Worm (Caenorhabditis elegans) whole organism, L4 larva: ENCODE results near the gene gcst-1.

Experiments
- F26F4.8 ChIP-seq: fragments of 200-800 bp; sonication (Bioruptor generic); conservative IDR thresholded peaks from 2 replicates; pipeline ENCODE4 v1.3.6; 2022; ENCODE audit warnings: missing genetic modification characterization, missing compliant biosample characterization
- F37D6.2 ChIP-seq: sonication (generic microtip); optimal IDR thresholded peaks from 2 replicates; lab custom pipeline; 2016; ENCODE audit warnings: mild to moderate bottlenecking, missing genetic modification characterization, missing compliant biosample characterization
- F49E8.2 ChIP-seq: sonication (generic microtip); optimal IDR thresholded peaks from 2 replicates; lab custom pipeline; 2016; ENCODE audit warnings: missing compliant biosample characterization, mild to moderate bottlenecking, missing genetic modification characterization, borderline replicate concordance
- R02D3.7 ChIP-seq: fragments of 150-350 bp; sonication (generic microtip); optimal IDR thresholded peaks from 3 replicates; lab custom pipeline; 2014; ENCODE audit warnings: missing biosample characterization, missing genetic modification characterization
- T20F7.1 ChIP-seq: fragments of 200-800 bp; sonication (Bioruptor generic); optimal IDR thresholded peaks from 2 replicates; lab custom pipeline; 2018; ENCODE audit warnings: mild to moderate bottlenecking, missing genetic modification characterization, missing compliant biosample characterization
- Y105C5A.15 ChIP-seq: fragments of 200-800 bp; sonication (Bioruptor generic); IDR thresholded peaks from 2 replicates; pipeline ENCODE4 v1.3.6; 2022; ENCODE audit warnings: missing genetic modification characterization, missing compliant biosample characterization
- Y48G9A.11 ChIP-seq: fragments of 200-800 bp; sonication (Bioruptor generic); IDR thresholded peaks from 2 replicates; pipeline ENCODE4 v1.3.6; 2022; ENCODE audit warnings: missing genetic modification reagents, missing genetic modification characterization, missing compliant biosample characterization
- Y5F2A.4 ChIP-seq: fragments of 200-800 bp; sonication (Bioruptor generic); optimal IDR thresholded peaks from 2 replicates; lab custom pipeline; 2018; ENCODE audit warnings: mild to moderate bottlenecking, missing genetic modification characterization, missing compliant biosample characterization
- Y75B8A.6 ChIP-seq: fragments of 200-800 bp; sonication (Bioruptor generic); IDR thresholded peaks from 2 replicates; pipeline ENCODE4 v1.3.6; 2022; ENCODE audit warnings: missing genetic modification reagents, missing genetic modification characterization, missing compliant biosample characterization
- ZK337.2 ChIP-seq: fragments of 200-800 bp; sonication (Bioruptor generic); IDR thresholded peaks from 2 replicates; pipeline ENCODE4 v1.3.6; 2022; ENCODE audit warnings: missing genetic modification reagents, missing genetic modification characterization, missing compliant biosample characterization
- ZK546.5 ChIP-seq, 2 experiments: sonication (generic microtip); optimal IDR thresholded peaks; 2 replicates each; lab custom pipeline; 2017; ENCODE audit warnings: missing biosample characterization in 2 of 2, missing genetic modification characterization in 2 of 2
- aly-2 ChIP-seq: sonication (generic microtip); optimal IDR thresholded peaks from 2 replicates; lab custom pipeline; 2018; ENCODE audit warnings: missing biosample characterization, missing genetic modification characterization
- attf-4 ChIP-seq: sonication (generic microtip); optimal IDR thresholded peaks from 3 replicates; lab custom pipeline; 2017; ENCODE audit warnings: missing biosample characterization, missing genetic modification characterization
- ceh-28 ChIP-seq: fragments of 150-350 bp; optimal IDR thresholded peaks from 2 replicates; lab custom pipeline; 2014; ENCODE audit warnings: missing biosample characterization, missing genetic modification reagents, missing genetic modification characterization
- ceh-62 ChIP-seq: sonication (generic microtip); optimal IDR thresholded peaks from 2 replicates; lab custom pipeline; 2017; ENCODE audit warnings: missing biosample characterization, missing genetic modification characterization
- ceh-82 ChIP-seq: sonication (generic microtip); optimal IDR thresholded peaks from 2 replicates; lab custom pipeline; 2017; ENCODE audit warnings: missing biosample characterization, missing genetic modification characterization
- ctbp-1 ChIP-seq: fragments of 200-800 bp; sonication (Bioruptor generic); IDR thresholded peaks from 2 replicates; pipeline ENCODE4 v1.3.6; 2022; ENCODE audit warnings: missing genetic modification reagents, missing genetic modification characterization, missing compliant biosample characterization
- daf-12 ChIP-seq: fragments of 150-350 bp; optimal IDR thresholded peaks from 2 replicates; lab custom pipeline; 2014; ENCODE audit warnings: missing biosample characterization, missing genetic modification reagents, missing genetic modification characterization
- daf-16 ChIP-seq, 3 experiments: sonication (generic microtip); optimal IDR thresholded peaks; 2 replicates each; lab custom pipeline; 2016 to 2017; ENCODE audit warnings: missing genetic modification characterization in 3 of 3, missing genetic modification reagents in 3 of 3, mild to moderate bottlenecking in 2 of 3, missing compliant biosample characterization in 2 of 3, missing biosample characterization in 1 of 3, moderate library complexity in 1 of 3
- dpl-1 ChIP-seq: fragments of 150-350 bp; optimal IDR thresholded peaks from 2 replicates; lab custom pipeline; 2014; ENCODE audit warnings: missing biosample characterization, missing genetic modification reagents, missing genetic modification characterization
- dve-1 ChIP-seq: sonication (generic microtip); optimal IDR thresholded peaks from 2 replicates; lab custom pipeline; 2017; ENCODE audit warnings: antibody characterized with exemption, mild to moderate bottlenecking, missing genetic modification characterization, missing compliant biosample characterization; ENCODE audit not compliant: insufficient read depth
- fkh-10 ChIP-seq: fragments of 150-350 bp; optimal IDR thresholded peaks from 2 replicates; lab custom pipeline; 2014; ENCODE audit warnings: missing biosample characterization, missing genetic modification reagents, missing genetic modification characterization
- hif-1 ChIP-seq, 2 experiments: sonication (generic microtip); optimal IDR thresholded peaks; 2 replicates each; lab custom pipeline; 2016 to 2017; ENCODE audit warnings: missing compliant biosample characterization in 2 of 2, missing genetic modification characterization in 2 of 2, missing genetic modification reagents in 2 of 2, missing genotype in 2 of 2, mild to moderate bottlenecking in 1 of 2
- hlh-11 ChIP-seq: fragments of 200-800 bp; sonication (Bioruptor generic); optimal IDR thresholded peaks from 2 replicates; lab custom pipeline; 2018; ENCODE audit warnings: mild to moderate bottlenecking, missing genetic modification characterization, missing compliant biosample characterization
- hlh-30 ChIP-seq: sonication (generic microtip); optimal IDR thresholded peaks from 2 replicates; lab custom pipeline; 2017; ENCODE audit warnings: antibody characterized with exemption, mild to moderate bottlenecking, missing genetic modification characterization, missing compliant biosample characterization; ENCODE audit not compliant: insufficient read depth
- jun-1 ChIP-seq: fragments of 150-350 bp; optimal IDR thresholded peaks from 2 replicates; lab custom pipeline; 2014; ENCODE audit warnings: missing biosample characterization, missing genetic modification reagents, missing genetic modification characterization
- lim-7 ChIP-seq: fragments of 200-800 bp; sonication (Bioruptor generic); IDR thresholded peaks from 2 replicates; pipeline ENCODE4 v1.3.6; 2022; ENCODE audit warnings: missing genetic modification characterization, missing compliant biosample characterization
- lin-15B ChIP-seq: fragments of 150-350 bp; sonication (generic microtip); optimal IDR thresholded peaks from 3 replicates; lab custom pipeline; 2014; ENCODE audit warnings: missing biosample characterization, missing genetic modification characterization
- lin-39 ChIP-seq: fragments of 150-350 bp; optimal IDR thresholded peaks from 2 replicates; lab custom pipeline; 2014; ENCODE audit warnings: missing biosample characterization, missing genetic modification reagents, missing genetic modification characterization
- lsy-2 ChIP-seq, 2 experiments: fragments of 150-350 bp in 1 of 2; sonication (generic microtip) in 1 of 2; optimal IDR thresholded peaks; 2 replicates each; lab custom pipeline; 2014 to 2017; ENCODE audit warnings: missing biosample characterization in 2 of 2, missing genetic modification characterization in 2 of 2
- mdl-1 ChIP-seq, 2 experiments: fragments of 150-350 bp in 1 of 2; sonication (generic microtip) in 1 of 2; optimal IDR thresholded peaks; 2 replicates each; lab custom pipeline; 2014 to 2017; ENCODE audit warnings: missing biosample characterization in 2 of 2, missing genetic modification characterization in 2 of 2
- mdt-29 ChIP-seq: fragments of 200-800 bp; sonication (Bioruptor generic); IDR thresholded peaks from 2 replicates; pipeline ENCODE4 v1.3.6; 2022; ENCODE audit warnings: missing genetic modification reagents, missing genetic modification characterization, missing compliant biosample characterization
- mxl-2 ChIP-seq: fragments of 200-800 bp; sonication (Bioruptor generic); conservative IDR thresholded peaks from 2 replicates; pipeline ENCODE4 v1.3.6; 2022; ENCODE audit warnings: missing genetic modification reagents, missing genetic modification characterization, missing compliant biosample characterization
- nhr-10 ChIP-seq: fragments of 150-350 bp; optimal IDR thresholded peaks from 2 replicates; lab custom pipeline; 2014; ENCODE audit warnings: missing biosample characterization, missing genetic modification characterization
- nhr-102 ChIP-seq: sonication (generic microtip); optimal IDR thresholded peaks from 2 replicates; lab custom pipeline; 2016; ENCODE audit warnings: mild to moderate bottlenecking, missing genetic modification characterization, moderate library complexity, missing compliant biosample characterization
- nhr-11 ChIP-seq: fragments of 150-350 bp; optimal IDR thresholded peaks from 2 replicates; lab custom pipeline; 2014; ENCODE audit warnings: missing biosample characterization, missing genetic modification characterization
- nhr-41 ChIP-seq: fragments of 200-800 bp; sonication (Bioruptor generic); IDR thresholded peaks from 2 replicates; pipeline ENCODE4 v1.3.6; 2022; ENCODE audit warnings: missing genetic modification reagents, missing genetic modification characterization, missing compliant biosample characterization
- nhr-48 ChIP-seq: sonication (generic microtip); optimal IDR thresholded peaks from 2 replicates; lab custom pipeline; 2016; ENCODE audit warnings: mild to moderate bottlenecking, missing genetic modification characterization, missing compliant biosample characterization
- nhr-77 ChIP-seq: fragments of 150-350 bp; optimal IDR thresholded peaks from 2 replicates; lab custom pipeline; 2014; ENCODE audit warnings: missing biosample characterization, missing genetic modification characterization
- pha-4 ChIP-seq, 2 experiments: fragments of 150-350 bp in 1 of 2; fragments of 200-800 bp in 1 of 2; sonication (Bioruptor generic) in 1 of 2; IDR thresholded peaks in 1 of 2; optimal IDR thresholded peaks in 1 of 2; 2 replicates each; pipeline versions ENCODE4 v1.3.6 to Lab custom; 2014 to 2022; ENCODE audit warnings: missing genetic modification characterization in 2 of 2, missing genetic modification reagents in 2 of 2, missing biosample characterization in 1 of 2, missing compliant biosample characterization in 1 of 2
- sdz-12 ChIP-seq: fragments of 200-800 bp; sonication (Bioruptor generic); optimal IDR thresholded peaks from 2 replicates; lab custom pipeline; 2018; ENCODE audit warnings: mild to moderate bottlenecking, missing genetic modification characterization, missing compliant biosample characterization
- snpc-1.2 ChIP-seq: fragments of 200-800 bp; sonication (Bioruptor generic); IDR thresholded peaks from 2 replicates; pipeline ENCODE4 v1.3.6; 2022; ENCODE audit warnings: missing genetic modification reagents, missing genetic modification characterization, missing compliant biosample characterization
- spr-1 ChIP-seq: sonication (generic microtip); optimal IDR thresholded peaks from 2 replicates; lab custom pipeline; 2016; ENCODE audit warnings: mild to moderate bottlenecking, missing genetic modification characterization, missing compliant biosample characterization
- tra-1 ChIP-seq: fragments of 200-800 bp; sonication (Bioruptor generic); IDR thresholded peaks from 2 replicates; pipeline ENCODE4 v1.3.6; 2022; ENCODE audit warnings: missing genetic modification reagents, missing genetic modification characterization, missing compliant biosample characterization
- unc-130 ChIP-seq: sonication (generic microtip); optimal IDR thresholded peaks from 2 replicates; lab custom pipeline; 2016; ENCODE audit warnings: missing genetic modification reagents, missing genetic modification characterization, missing compliant biosample characterization
- unc-39 ChIP-seq: sonication (generic microtip); optimal IDR thresholded peaks from 2 replicates; lab custom pipeline; 2017; ENCODE audit warnings: missing biosample characterization, missing genetic modification characterization
- zfp-2 ChIP-seq: sonication (generic microtip); optimal IDR thresholded peaks from 2 replicates; lab custom pipeline; 2016; ENCODE audit warnings: mild to moderate bottlenecking, missing genetic modification characterization, missing compliant biosample characterization
- zfp-3 ChIP-seq: fragments of 200-800 bp; sonication (Bioruptor generic); conservative IDR thresholded peaks from 2 replicates; pipeline ENCODE4 v1.3.6; 2022; ENCODE audit warnings: missing genetic modification reagents, missing genetic modification characterization, missing compliant biosample characterization
- zip-11 ChIP-seq: fragments of 200-800 bp; sonication (Bioruptor generic); IDR thresholded peaks from 2 replicates; pipeline ENCODE4 v1.3.6; 2022; ENCODE audit warnings: missing genetic modification characterization, missing compliant biosample characterization
- ztf-11 ChIP-seq: fragments of 150-350 bp; optimal IDR thresholded peaks from 2 replicates; lab custom pipeline; 2014; ENCODE audit warnings: missing biosample characterization, missing genetic modification characterization
- ztf-7 ChIP-seq: fragments of 150-350 bp; optimal IDR thresholded peaks from 2 replicates; lab custom pipeline; 2014; ENCODE audit warnings: missing biosample characterization, missing genetic modification characterization

The gcst-1 gene

DNA sequence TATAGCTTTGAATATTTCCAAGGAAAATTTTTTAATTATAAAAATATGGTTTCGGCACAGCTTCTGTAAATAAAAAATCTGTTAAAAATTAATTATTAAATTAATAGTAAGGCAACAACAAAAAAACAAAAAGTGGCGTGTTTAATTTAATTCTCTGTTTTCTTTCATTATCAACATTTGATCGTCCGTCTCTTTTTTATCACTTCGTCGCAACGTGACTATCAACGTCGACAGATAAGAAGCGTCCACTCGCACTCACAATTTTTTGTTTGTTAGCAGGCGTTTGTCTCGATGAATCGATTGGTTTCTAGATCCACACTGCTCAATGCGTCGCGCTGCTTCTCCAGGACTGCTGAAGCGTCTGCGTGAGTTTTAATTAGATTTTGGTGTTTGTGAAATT, at the start of gene gcst-1 (continued):
- TF ChIP-seq T20F7.1 (no peak), tra-1 (GFP tag; lab: Robert Waterston, UW) (no peak), ZK546.5 (tag; optimal IDR thresholded peaks at IDR 0.05; lab: Kevin White, UChicago) (no peak), ceh-82 (no peak), nhr-48 (peak; percentile 14), Y5F2A.4 (GFP tag; lab: Kevin White, UChicago) (no peak), F37D6.2 (tag; lab: Kevin White, UChicago) (no peak), hlh-11 (tag; lab: Kevin White, UChicago) (peak; percentile 65), F49E8.2 (tag; lab: Kevin White, UChicago) (no peak), lin-15B (tag; lab: Kevin White, UChicago) (no peak), mdl-1 (tag; optimal IDR thresholded peaks at IDR 0.05; lab: Kevin White, UChicago) (peak in 1 of 2 experiments; percentile 74), daf-16 (GFP tag; optimal IDR thresholded peaks at IDR 0.05; lab: Kevin White, UChicago) (no peak), daf-16 (tag; optimal IDR thresholded peaks at IDR 0.05; lab: Kevin White, UChicago) (peak; percentile 89), ceh-62 (no peak), attf-4 (tag; lab: Kevin White, UChicago) (no peak), nhr-77 (tag; lab: Kevin White, UChicago) (peak; percentile 49), aly-2 (tag; lab: Kevin White, UChicago) (no peak), nhr-11 (tag; lab: Kevin White, UChicago) (no peak), dpl-1 (GFP tag; lab: Kevin White, UChicago) (no peak), Y105C5A.15 (GFP tag; lab: Robert Waterston, UW) (no peak), ztf-7 (tag; lab: Kevin White, UChicago) (no peak), R02D3.7 (tag; lab: Kevin White, UChicago) (no peak), hlh-30 (tag; lab: Kevin White, UChicago) (peak; percentile 62), zfp-3 (no peak), sdz-12 (GFP tag; lab: Kevin White, UChicago) (no peak), ctbp-1 (GFP tag; lab: Robert Waterston, UW) (no peak), zfp-2 (tag; lab: Kevin White, UChicago) (no peak), F26F4.8 (GFP tag; lab: Robert Waterston, UW) (no peak), Y75B8A.6 (GFP tag; lab: Robert Waterston, UW) (no peak), pha-4 (GFP tag; IDR thresholded peaks at IDR 0.05; lab: Robert Waterston, UW) (no peak), pha-4 (tag; optimal IDR thresholded peaks at IDR 0.05; lab: Kevin White, UChicago) (no peak), daf-12 (tag; lab: Kevin White, UChicago) (no peak), zip-11 (GFP tag; lab: Robert Waterston, UW) (no peak), ZK337.2 (GFP tag; lab: Robert Waterston, UW) (no peak), unc-39 (tag; lab: Kevin White, UChicago) (no peak), snpc-1.2 (GFP tag; lab: Robert Waterston, UW) (no peak), Y48G9A.11 (no peak), lin-39 (no peak), hif-1 (tag; optimal IDR thresholded peaks at IDR 0.05; lab: Kevin White, UChicago) (no peak), unc-130 (GFP tag; lab: Kevin White, UChicago) (no peak), ceh-28 (no peak), dve-1 (peak; percentile 70), mdt-29 (no peak), lim-7 (GFP tag; lab: Robert Waterston, UW) (no peak), mxl-2 (GFP tag; lab: Robert Waterston, UW) (no peak), ztf-11 (tag; lab: Kevin White, UChicago) (no peak), spr-1 (tag; lab: Kevin White, UChicago) (no peak), jun-1 (tag; lab: Kevin White, UChicago) (no peak), fkh-10 (GFP tag; lab: Kevin White, UChicago) (no peak), nhr-102 (tag; lab: Kevin White, UChicago) (no peak), nhr-41 (GFP tag; lab: Robert Waterston, UW) (no peak), nhr-10 (no peak), lsy-2 (tag; optimal IDR thresholded peaks at IDR 0.05; lab: Kevin White, UChicago) (no peak)
